Worm (Caenorhabditis elegans) whole organism, mixed stage, embryonic: ENCODE measurements around the gene F11C1.4.
A peak's percentile ranks its signal among the peaks of the same experiment; 100 is the strongest.

Source experiments
- M03D4.4 ChIP-seq: sonication (generic microtip); optimal IDR thresholded peaks from 2 replicates; lab custom pipeline; 2017; ENCODE audit warnings: mild to moderate bottlenecking, missing genetic modification characterization, missing compliant biosample characterization
- hlh-1 ChIP-seq: fragments of 150-350 bp; optimal IDR thresholded peaks from 2 replicates; lab custom pipeline; 2014; ENCODE audit warnings: missing biosample characterization, missing genetic modification reagents, missing genetic modification characterization
- mab-5 ChIP-seq: fragments of 150-350 bp; optimal IDR thresholded peaks from 2 replicates; lab custom pipeline; 2014; ENCODE audit warnings: missing biosample characterization, missing genetic modification characterization
- mep-1 ChIP-seq: fragments of 150-350 bp; optimal IDR thresholded peaks from 2 replicates; lab custom pipeline; 2017; ENCODE audit warnings: missing biosample characterization, missing genetic modification reagents, missing genetic modification characterization, inconsistent platforms
- snpc-4 ChIP-seq: fragments of 150-350 bp; optimal IDR thresholded peaks from 2 replicates; lab custom pipeline; 2014; ENCODE audit warnings: missing biosample characterization, missing genetic modification characterization

- TF ChIP-seq hlh-1 (tag; lab: Kevin White, UChicago), result no peak
- no peak for TF ChIP-seq snpc-4 (tag; lab: Kevin White, UChicago)
- peak; percentile 38 for TF ChIP-seq mep-1 (tag; lab: Kevin White, UChicago)
- no peak for TF ChIP-seq mab-5
- TF ChIP-seq M03D4.4 (tag; lab: Kevin White, UChicago), result no peak
These were observed 12.3 kb downstream of the F11C1.4 start, which contains the start of gene F11C1.7 for ce11 chrX:12989205-12989604.
